Worm (Caenorhabditis elegans) whole organism, L1 larva: ENCODE results near the gene C05C9.2.
A peak's percentile ranks its signal among the peaks of the same experiment; 100 is the strongest.

ENCODE experiments used
- ceh-8 ChIP-seq: fragments of 200-800 bp; sonication (Bioruptor generic); optimal IDR thresholded peaks from 2 replicates; lab custom pipeline; 2018; ENCODE audit warnings: mild to moderate bottlenecking, missing genetic modification characterization, moderate library complexity, missing compliant biosample characterization
- dpl-1 ChIP-seq, 3 experiments: fragments of 150-350 bp in 2 of 3; sonication (generic microtip) in 1 of 3; optimal IDR thresholded peaks; 2 replicates each; lab custom pipeline; 2014 to 2017; ENCODE audit warnings: missing biosample characterization in 3 of 3, missing genetic modification characterization in 3 of 3, missing genetic modification reagents in 3 of 3
- egl-27 ChIP-seq, 2 experiments: fragments of 150-350 bp in 1 of 2; sonication (generic microtip); optimal IDR thresholded peaks; 3 replicates each; lab custom pipeline; 2017 to 2018; ENCODE audit warnings: missing biosample characterization in 2 of 2, missing genetic modification characterization in 2 of 2, missing genetic modification reagents in 2 of 2
- fkh-10 ChIP-seq: sonication (generic microtip); optimal IDR thresholded peaks from 2 replicates; lab custom pipeline; 2017; ENCODE audit warnings: missing biosample characterization, missing genetic modification reagents, missing genetic modification characterization
- fos-1 ChIP-seq: fragments of 150-350 bp; optimal IDR thresholded peaks from 2 replicates; lab custom pipeline; 2014; ENCODE audit warnings: missing biosample characterization, missing genetic modification characterization
- isw-1 ChIP-seq: fragments of 200-800 bp; sonication (Bioruptor generic); IDR thresholded peaks from 2 replicates; pipeline ENCODE4 v1.3.6; 2022; ENCODE audit warnings: missing genetic modification characterization, missing compliant biosample characterization
- lin-14 ChIP-seq: fragments of 200-800 bp; sonication (Bioruptor generic); optimal IDR thresholded peaks from 2 replicates; lab custom pipeline; 2018; ENCODE audit warnings: mild to moderate bottlenecking, missing genetic modification characterization, moderate library complexity, missing compliant biosample characterization
- lir-3 ChIP-seq: sonication (generic microtip); optimal IDR thresholded peaks from 2 replicates; lab custom pipeline; 2016; ENCODE audit warnings: mild to moderate bottlenecking, missing genetic modification characterization, moderate library complexity, missing compliant biosample characterization; ENCODE audit not compliant: poor library complexity
- nhr-20 ChIP-seq: sonication (generic microtip); optimal IDR thresholded peaks from 2 replicates; lab custom pipeline; 2016; ENCODE audit warnings: mild to moderate bottlenecking, missing genetic modification characterization, missing compliant biosample characterization
- snpc-4 ChIP-seq: fragments of 150-350 bp; optimal IDR thresholded peaks from 2 replicates; lab custom pipeline; 2014; ENCODE audit warnings: missing biosample characterization, missing genetic modification characterization
- tlp-1 ChIP-seq: fragments of 150-350 bp; optimal IDR thresholded peaks from 2 replicates; lab custom pipeline; 2014; ENCODE audit warnings: missing biosample characterization, missing genetic modification characterization

- TF ChIP-seq ceh-8 (GFP tag; lab: Kevin White, UChicago) (no peak), fkh-10 (GFP tag; lab: Kevin White, UChicago) (no peak), fos-1 (tag; lab: Kevin White, UChicago) (no peak), nhr-20 (tag; lab: Kevin White, UChicago) (no peak), lin-14 (GFP tag; lab: Kevin White, UChicago) (peak; percentile 65), snpc-4 (tag; lab: Kevin White, UChicago) (no peak), tlp-1 (tag; lab: Kevin White, UChicago) (no peak), egl-27 (tag; optimal IDR thresholded peaks at IDR 0.05; lab: Kevin White, UChicago) (no peak), isw-1 (GFP tag; lab: Robert Waterston, UW) (no peak), lir-3 (no peak), dpl-1 (GFP tag; optimal IDR thresholded peaks at IDR 0.05; lab: Kevin White, UChicago) (no peak)
Measured at ce11 chrX:11193670-11194069, 40.8 kb downstream of the C05C9.2 start.
